Fruit fly (Drosophila melanogaster): ENCODE results near the gene RpS19a.

The RpS19a gene

DNA sequence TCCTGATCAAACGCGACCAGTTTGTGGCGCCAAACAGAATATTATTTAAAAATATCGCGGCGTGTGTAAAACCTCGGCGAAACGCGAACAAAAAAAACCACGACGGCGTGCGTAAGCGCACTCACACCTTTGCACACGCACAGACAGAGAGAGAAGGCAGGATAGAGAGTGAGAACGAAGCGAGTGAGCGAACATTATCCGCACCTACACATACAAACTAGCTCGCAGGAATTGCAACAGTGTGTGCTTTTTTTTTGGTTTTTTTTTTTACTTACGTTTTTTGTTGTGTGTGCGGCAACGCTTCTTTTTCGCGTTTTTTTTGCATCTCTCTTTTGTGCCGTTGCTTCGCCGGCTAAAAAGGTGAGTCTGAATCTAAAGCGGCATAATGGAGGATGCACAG, 37.9 kb upstream of the RpS19a start (continued):
- TF ChIP-seq zf30C (GFP tag; optimal IDR thresholded peaks at IDR 0.05) (no peak), CG1024 (GFP tag; IDR thresholded peaks at IDR 0.05) (no peak), CG9817 (tag; optimal IDR thresholded peaks at IDR 0.05) (no peak), CG18262 (tag; optimal IDR thresholded peaks at IDR 0.05) (no peak), Deaf1 (tag; optimal IDR thresholded peaks at IDR 0.05) (no peak), sug (tag; optimal IDR thresholded peaks at IDR 0.05) (no peak), sd (tag; optimal IDR thresholded peaks at IDR 0.05) (no peak), corto (GFP tag; optimal IDR thresholded peaks at IDR 0.05) (peak; percentile 67), chinmo (GFP tag; IDR thresholded peaks at IDR 0.05; ENCODE audit: partially characterized antibody) (peak; percentile 68; the same call in 1 of the 4 replicates), Hey (tag; optimal IDR thresholded peaks at IDR 0.05) (no peak), CG11695 (GFP tag; IDR thresholded peaks at IDR 0.05) (no peak), CG2889 (GFP tag; IDR thresholded peaks at IDR 0.05) (no peak), CG13123 (GFP tag; optimal IDR thresholded peaks at IDR 0.05) (no peak), Atf6 (GFP tag; IDR thresholded peaks at IDR 0.05) (no peak), luna (GFP tag; optimal IDR thresholded peaks at IDR 0.05) (no peak), CG34422 (GFP tag; IDR thresholded peaks at IDR 0.05) (peak; percentile 29; the same call in 1 of the 3 replicates), abd-A (tag; optimal IDR thresholded peaks at IDR 0.05) (no peak), Hr78 (GFP tag; optimal IDR thresholded peaks at IDR 0.05) (no peak), CG17186 (GFP tag; optimal IDR thresholded peaks at IDR 0.05) (no peak), CG32772 (GFP tag; IDR thresholded peaks at IDR 0.05) (peak; percentile 63), CG14965 (GFP tag; optimal IDR thresholded peaks at IDR 0.05; ENCODE audit: borderline replicate concordance) (no peak), CG3726 (GFP tag; IDR thresholded peaks at IDR 0.05) (no peak), Xbp1 (GFP tag; optimal IDR thresholded peaks at IDR 0.05) (no peak), dati (GFP tag; IDR thresholded peaks at IDR 0.05) (no peak), maf-S (GFP tag; optimal IDR thresholded peaks at IDR 0.05) (no peak), Taf1 (GFP tag; IDR thresholded peaks at IDR 0.05) (no peak), usp (GFP tag; optimal IDR thresholded peaks at IDR 0.05) (no peak), CG4854 (GFP tag; optimal IDR thresholded peaks at IDR 0.05) (no peak), fd96Cb (tag; optimal IDR thresholded peaks at IDR 0.05) (no peak), CG12219 (GFP tag; optimal IDR thresholded peaks at IDR 0.05) (no peak)

DNA sequence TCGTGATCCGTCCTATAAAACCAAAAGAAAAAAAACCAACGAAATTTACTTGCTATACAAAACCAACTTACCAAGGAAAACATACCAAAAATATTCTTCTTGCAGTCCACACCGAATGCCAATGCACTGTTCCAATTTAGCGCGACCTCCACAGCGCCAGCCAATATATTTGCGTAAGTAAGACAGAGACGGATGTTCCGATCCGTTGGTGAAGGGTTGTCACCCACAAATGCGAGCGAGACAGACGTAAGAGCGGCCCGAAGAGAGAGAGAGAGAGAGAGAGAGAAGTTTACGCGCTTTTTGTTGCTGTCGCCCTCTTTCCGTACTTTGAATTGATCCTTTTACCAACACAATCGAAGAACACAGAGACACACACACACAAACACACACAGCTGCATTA, 29.9 kb upstream of the RpS19a start:
- TF ChIP-seq Sox102F (GFP tag; optimal IDR thresholded peaks at IDR 0.05), result no peak
- peak; percentile 92 for TF ChIP-seq CG1832 (GFP tag; optimal IDR thresholded peaks at IDR 0.05)
- TF ChIP-seq Trl (optimal IDR thresholded peaks at IDR 0.05), result peak in 1 of 2 experiments; percentile 31
- no peak for TF ChIP-seq Trl (GFP tag; optimal IDR thresholded peaks at IDR 0.05)
- no peak for TF ChIP-seq salm (tag; optimal IDR thresholded peaks at IDR 0.05)
- no peak for TF ChIP-seq Mad (GFP tag; optimal IDR thresholded peaks at IDR 0.05)
- TF ChIP-seq sna (GFP tag; IDR thresholded peaks at IDR 0.05; ENCODE audit: partially characterized antibody), result no peak
- TF ChIP-seq nerfin-1 (tag; optimal IDR thresholded peaks at IDR 0.05), result peak; percentile 84
- TF ChIP-seq D19A (tag; optimal IDR thresholded peaks at IDR 0.05), result peak; percentile 87
- peak; percentile 35 for TF ChIP-seq nom (GFP tag; optimal IDR thresholded peaks at IDR 0.05)
- TF ChIP-seq CG8290 (GFP tag; optimal IDR thresholded peaks at IDR 0.05), result peak; percentile 1
- TF ChIP-seq CG8290 (tag; optimal IDR thresholded peaks at IDR 0.05), result no peak
- TF ChIP-seq CG10321 (GFP tag; IDR thresholded peaks at IDR 0.05), result peak; percentile 81
- peak; percentile 7 for TF ChIP-seq stwl (tag; optimal IDR thresholded peaks at IDR 0.05)
- TF ChIP-seq CG2129 (GFP tag; IDR thresholded peaks at IDR 0.05; ENCODE audit: partially characterized antibody), result no peak
- 0 out of 3 replicates have a peak, but pooled peaks have one; percentile 15 for TF ChIP-seq Opbp (GFP tag; IDR thresholded peaks at IDR 0.05; ENCODE audit: partially characterized antibody)
- no peak for TF ChIP-seq dmrt99B (tag; optimal IDR thresholded peaks at IDR 0.05)
- peak; percentile 66 for TF ChIP-seq cg (GFP tag; optimal IDR thresholded peaks at IDR 0.05)
- no peak for TF ChIP-seq BtbVII (GFP tag; optimal IDR thresholded peaks at IDR 0.05)
- TF ChIP-seq CG3995 (GFP tag; optimal IDR thresholded peaks at IDR 0.05), result no peak
- peak; percentile 73; the same call in 1 of the 3 replicates for TF ChIP-seq CG2199 (GFP tag; IDR thresholded peaks at IDR 0.05)
- TF ChIP-seq CG8478 (optimal IDR thresholded peaks at IDR 0.05), result peak; percentile 75
- peak; percentile 46 for TF ChIP-seq Kr (GFP tag; optimal IDR thresholded peaks at IDR 0.05)
